Fruit fly (Drosophila melanogaster): ENCODE data around the gene baz.

The baz gene

dm6 chrX:17172123-17172522, 12.3 kb downstream of the baz start:
- TF ChIP-seq ttk (optimal IDR thresholded peaks at IDR 0.05) (no peak), Sin3A (optimal IDR thresholded peaks at IDR 0.05) (no peak), Myc (optimal IDR thresholded peaks at IDR 0.05) (no peak), insv (optimal IDR thresholded peaks at IDR 0.05) (no peak)

DNA sequence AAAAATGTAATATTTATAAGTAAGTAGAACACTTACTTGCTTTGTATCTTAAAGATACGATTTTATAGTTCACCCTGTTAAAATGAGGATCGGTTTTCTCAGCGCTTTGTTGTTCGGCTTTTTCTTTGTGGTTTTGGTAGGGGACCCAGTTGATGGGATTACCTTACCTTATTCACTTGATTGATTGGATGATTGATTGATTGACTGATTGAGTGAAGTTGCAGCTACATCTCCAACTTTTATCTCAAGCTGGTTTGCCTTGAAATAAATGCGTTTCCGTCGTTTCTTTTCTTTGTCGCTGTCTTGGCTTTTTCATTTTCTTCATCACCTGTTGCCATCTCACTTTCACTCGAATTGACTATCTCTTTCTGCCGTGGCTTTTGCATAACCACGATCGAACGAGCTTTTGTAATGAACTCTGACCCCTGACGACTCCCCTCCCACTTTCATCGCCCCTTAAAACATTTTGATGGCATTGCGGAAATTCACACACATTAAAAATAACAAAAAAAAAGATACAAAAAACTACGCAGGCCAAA, 13.0 kb downstream of the baz start:
- TF ChIP-seq Myc (optimal IDR thresholded peaks at IDR 0.05) (no peak), ttk (optimal IDR thresholded peaks at IDR 0.05) (no peak), insv (optimal IDR thresholded peaks at IDR 0.05) (no peak), h (optimal IDR thresholded peaks at IDR 0.05) (no peak), Sin3A (optimal IDR thresholded peaks at IDR 0.05) (no peak), psq (optimal IDR thresholded peaks at IDR 0.05) (no peak)

DNA sequence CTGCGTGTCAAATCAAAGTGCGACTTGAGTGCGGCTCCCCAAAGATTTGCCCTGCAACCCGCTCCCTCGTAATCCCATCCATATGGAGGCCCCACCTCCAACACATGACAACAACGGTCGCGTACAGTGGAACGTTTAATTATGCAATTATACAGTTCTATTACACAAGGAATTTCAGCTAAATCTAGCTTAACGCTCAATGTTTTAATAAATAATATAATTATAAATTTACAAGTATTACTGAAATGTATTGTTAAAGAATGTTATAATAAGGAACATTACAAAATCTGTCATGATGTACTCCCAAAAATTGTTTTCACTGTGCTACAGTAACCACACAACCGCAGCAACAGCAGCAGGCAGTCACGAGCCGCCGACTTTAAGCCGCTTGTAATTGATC, 14.3 kb downstream of the baz start:
- TF ChIP-seq h (optimal IDR thresholded peaks at IDR 0.05), result no peak
- TF ChIP-seq Sin3A (optimal IDR thresholded peaks at IDR 0.05), result no peak
- TF ChIP-seq ttk (optimal IDR thresholded peaks at IDR 0.05), result no peak
- no peak for TF ChIP-seq insv (optimal IDR thresholded peaks at IDR 0.05)
- no peak for TF ChIP-seq psq (optimal IDR thresholded peaks at IDR 0.05)
- TF ChIP-seq Myc (optimal IDR thresholded peaks at IDR 0.05), result no peak

dm6 chrX:17175558-17176189, 15.9 kb downstream of the baz start:
- no peak for TF ChIP-seq h (optimal IDR thresholded peaks at IDR 0.05)

- no peak for TF ChIP-seq h (optimal IDR thresholded peaks at IDR 0.05)
- TF ChIP-seq Myc (optimal IDR thresholded peaks at IDR 0.05), result no peak
- TF ChIP-seq ttk (optimal IDR thresholded peaks at IDR 0.05), result no peak
- no peak for TF ChIP-seq insv (optimal IDR thresholded peaks at IDR 0.05)
- no peak for TF ChIP-seq Sin3A (optimal IDR thresholded peaks at IDR 0.05)
- TF ChIP-seq psq (optimal IDR thresholded peaks at IDR 0.05), result no peak
Observed at dm6 chrX:17176542-17176941, 16.7 kb downstream of the baz start.

- TF ChIP-seq ttk (optimal IDR thresholded peaks at IDR 0.05), result no peak
- no peak for TF ChIP-seq h (optimal IDR thresholded peaks at IDR 0.05)
- TF ChIP-seq Myc (optimal IDR thresholded peaks at IDR 0.05), result no peak
- TF ChIP-seq insv (optimal IDR thresholded peaks at IDR 0.05), result no peak
- TF ChIP-seq psq (optimal IDR thresholded peaks at IDR 0.05), result no peak
- no peak for TF ChIP-seq Sin3A (optimal IDR thresholded peaks at IDR 0.05)
Observed at dm6 chrX:17177606-17178005, 17.8 kb downstream of the baz start.

dm6 chrX:17178484-17178921, 18.7 kb downstream of the baz start:
- TF ChIP-seq psq (optimal IDR thresholded peaks at IDR 0.05), result no peak
- TF ChIP-seq insv (optimal IDR thresholded peaks at IDR 0.05), result no peak
- TF ChIP-seq Myc (optimal IDR thresholded peaks at IDR 0.05), result no peak
- no peak for TF ChIP-seq h (optimal IDR thresholded peaks at IDR 0.05)
- no peak for TF ChIP-seq Sin3A (optimal IDR thresholded peaks at IDR 0.05)
- TF ChIP-seq ttk (optimal IDR thresholded peaks at IDR 0.05), result no peak

dm6 chrX:17180523-17180922, 20.7 kb downstream of the baz start:
- TF ChIP-seq ttk (optimal IDR thresholded peaks at IDR 0.05) (no peak), insv (optimal IDR thresholded peaks at IDR 0.05) (no peak), psq (optimal IDR thresholded peaks at IDR 0.05) (no peak), Sin3A (optimal IDR thresholded peaks at IDR 0.05) (no peak), Myc (optimal IDR thresholded peaks at IDR 0.05) (no peak), h (optimal IDR thresholded peaks at IDR 0.05) (no peak)

dm6 chrX:17181264-17182198, 21.7 kb downstream of the baz start:
- TF ChIP-seq insv (optimal IDR thresholded peaks at IDR 0.05) (no peak), Myc (optimal IDR thresholded peaks at IDR 0.05) (no peak), h (optimal IDR thresholded peaks at IDR 0.05) (no peak), ttk (optimal IDR thresholded peaks at IDR 0.05) (no peak), psq (optimal IDR thresholded peaks at IDR 0.05) (no peak), Sin3A (optimal IDR thresholded peaks at IDR 0.05) (no peak)

DNA sequence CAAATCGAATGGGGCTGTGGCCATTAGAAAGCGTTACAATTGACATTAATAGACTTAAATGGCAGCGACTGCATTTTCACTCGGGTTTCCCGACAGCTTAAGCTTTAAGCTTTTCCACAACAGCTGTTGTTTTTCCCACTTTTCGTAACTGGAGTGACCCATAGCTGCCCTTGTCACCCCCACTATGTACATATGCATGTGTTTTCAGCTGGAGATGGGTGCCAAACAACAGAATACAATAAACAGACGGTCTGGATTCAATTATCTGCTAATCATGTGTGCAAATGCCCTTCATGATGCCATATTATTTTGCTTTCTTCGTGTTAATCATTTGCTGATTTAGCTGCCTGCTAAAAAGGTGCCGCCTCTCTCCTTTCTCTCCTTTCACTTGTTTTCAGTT, 23.7 kb downstream of the baz start:
- TF ChIP-seq h (optimal IDR thresholded peaks at IDR 0.05) (no peak), ttk (optimal IDR thresholded peaks at IDR 0.05) (no peak), Sin3A (optimal IDR thresholded peaks at IDR 0.05) (no peak), Myc (optimal IDR thresholded peaks at IDR 0.05) (no peak), insv (optimal IDR thresholded peaks at IDR 0.05) (no peak), psq (optimal IDR thresholded peaks at IDR 0.05) (no peak)

dm6 chrX:17186432-17186831, 26.6 kb downstream of the baz start:
- no peak for TF ChIP-seq Sin3A (optimal IDR thresholded peaks at IDR 0.05)
- TF ChIP-seq insv (optimal IDR thresholded peaks at IDR 0.05), result no peak
- TF ChIP-seq ttk (optimal IDR thresholded peaks at IDR 0.05), result no peak
- TF ChIP-seq psq (optimal IDR thresholded peaks at IDR 0.05), result no peak
- no peak for TF ChIP-seq Myc (optimal IDR thresholded peaks at IDR 0.05)
- no peak for TF ChIP-seq h (optimal IDR thresholded peaks at IDR 0.05)

DNA sequence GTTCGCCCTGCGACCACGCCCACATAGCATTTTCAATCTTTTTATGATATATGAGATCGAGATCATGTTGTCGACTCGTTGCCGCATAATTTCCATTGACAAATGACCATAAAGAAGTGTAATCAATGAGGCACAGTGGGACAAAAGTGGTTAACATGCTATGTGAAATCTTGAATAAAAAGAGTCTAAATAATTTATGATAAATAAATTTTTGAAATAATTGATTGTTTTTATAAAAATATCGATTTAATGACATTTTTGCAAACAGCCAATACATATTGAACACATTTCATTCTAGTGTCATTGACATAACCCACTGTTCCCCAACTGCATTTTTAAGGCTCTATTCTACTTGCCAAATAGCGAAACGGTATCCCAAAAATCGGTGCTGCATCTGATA, 27.7 kb downstream of the baz start:
- no peak for TF ChIP-seq h (optimal IDR thresholded peaks at IDR 0.05)
- no peak for TF ChIP-seq insv (optimal IDR thresholded peaks at IDR 0.05)
- no peak for TF ChIP-seq psq (optimal IDR thresholded peaks at IDR 0.05)
- no peak for TF ChIP-seq Myc (optimal IDR thresholded peaks at IDR 0.05)
- TF ChIP-seq ttk (optimal IDR thresholded peaks at IDR 0.05), result no peak
- no peak for TF ChIP-seq Sin3A (optimal IDR thresholded peaks at IDR 0.05)

All from Kc167 (cell line).